Worm (Caenorhabditis elegans) whole organism, midembryonic: ENCODE measurements around the gene glrx-3.

ENCODE experiments used
- T22C8.4 ChIP-seq: fragments of 200-800 bp; sonication (Bioruptor generic); IDR thresholded peaks from 2 replicates; pipeline ENCODE4 v1.3.6; 2022; ENCODE audit warnings: missing genetic modification characterization, missing compliant biosample characterization
- cog-1 ChIP-seq: sonication (generic microtip); optimal IDR thresholded peaks from 2 replicates; lab custom pipeline; 2016; ENCODE audit warnings: missing genetic modification characterization, missing compliant biosample characterization
- klf-2 ChIP-seq: fragments of 200-800 bp; sonication (Bioruptor generic); conservative IDR thresholded peaks from 2 replicates; pipeline ENCODE4 v1.3.6; 2022; ENCODE audit warnings: missing genetic modification reagents, missing genetic modification characterization, missing compliant biosample characterization
- ref-1 ChIP-seq: fragments of 200-800 bp; sonication (Bioruptor generic); conservative IDR thresholded peaks from 2 replicates; pipeline ENCODE4 v1.3.6; 2022; ENCODE audit warnings: missing genetic modification reagents, missing genetic modification characterization, missing compliant biosample characterization
- tab-1 ChIP-seq: fragments of 200-800 bp; sonication (Bioruptor generic); IDR thresholded peaks from 2 replicates; pipeline ENCODE4 v1.3.6; 2022; ENCODE audit warnings: missing genetic modification characterization, missing compliant biosample characterization
- ztf-23 ChIP-seq: fragments of 200-800 bp; sonication (Bioruptor generic); IDR thresholded peaks from 2 replicates; pipeline ENCODE4 v1.3.6; 2022; ENCODE audit warnings: missing genetic modification reagents, missing genetic modification characterization, missing compliant biosample characterization

DNA sequence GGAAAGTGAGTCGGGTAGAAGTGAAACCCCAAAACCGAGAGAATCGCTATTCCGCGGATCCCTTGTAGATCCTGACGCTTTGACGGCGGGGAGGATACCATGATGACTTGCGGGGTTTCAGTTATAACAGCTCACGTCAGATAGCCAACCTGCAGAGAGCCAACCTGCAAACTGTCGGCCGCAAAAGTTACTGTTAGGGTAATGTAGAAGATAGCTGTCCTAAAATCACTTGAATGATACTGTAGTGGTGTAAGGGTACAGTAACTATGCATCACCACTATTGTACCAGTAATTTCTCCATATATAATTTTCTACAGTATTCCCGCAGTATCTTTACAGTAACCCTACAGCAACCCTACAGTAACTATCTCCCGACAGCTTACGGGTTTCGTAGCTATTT lies 8.7 kb downstream of the glrx-3 start, which contains the start of gene oac-12:
- TF ChIP-seq T22C8.4 (GFP tag; lab: Robert Waterston, UW) (no peak), klf-2 (GFP tag; lab: Robert Waterston, UW) (no peak), cog-1 (no peak), ztf-23 (no peak), tab-1 (GFP tag; lab: Robert Waterston, UW) (no peak), ref-1 (no peak)
